Fruit fly (Drosophila melanogaster) whole organism, prepupa: ENCODE data around the gene ab.

Experiments
- CG6276 ChIP-seq: fragments of 200-800 bp; sonication (Bioruptor generic); optimal IDR thresholded peaks from 2 replicates; lab custom pipeline; 2017; ENCODE audit warnings: missing biosample characterization, mild to moderate bottlenecking, missing genetic modification characterization
- CG6792 ChIP-seq: fragments of 200-800 bp; sonication (Bioruptor generic); optimal IDR thresholded peaks from 3 replicates; lab custom pipeline; 2016; ENCODE audit warnings: missing biosample characterization, missing genetic modification characterization
- CG6808 ChIP-seq: fragments of 200-800 bp; sonication (Bioruptor generic); optimal IDR thresholded peaks from 3 replicates; lab custom pipeline; 2017; ENCODE audit warnings: missing biosample characterization, missing genetic modification characterization, mild to moderate bottlenecking, moderate library complexity, missing genetic modification reagents
- CG6854 ChIP-seq: fragments of 200-800 bp; sonication (Bioruptor generic); optimal IDR thresholded peaks from 2 replicates; lab custom pipeline; 2017; ENCODE audit warnings: missing biosample characterization, mild to moderate bottlenecking, missing genetic modification characterization
- CG7368 ChIP-seq: fragments of 200-800 bp; sonication (Bioruptor generic); optimal IDR thresholded peaks from 3 replicates; lab custom pipeline; 2016; ENCODE audit warnings: missing biosample characterization, missing genetic modification characterization
- Met ChIP-seq: fragments of 200-800 bp; sonication (Bioruptor generic); optimal IDR thresholded peaks from 3 replicates; lab custom pipeline; 2016; ENCODE audit warnings: missing biosample characterization, missing genetic modification characterization
- OdsH ChIP-seq: fragments of 200-800 bp; sonication (Bioruptor generic); optimal IDR thresholded peaks from 3 replicates; lab custom pipeline; 2016; ENCODE audit warnings: missing biosample characterization, missing genetic modification characterization
- topi ChIP-seq: fragments of 200-800 bp; sonication (Bioruptor generic); optimal IDR thresholded peaks from 3 replicates; lab custom pipeline; 2016; ENCODE audit warnings: missing biosample characterization, missing genetic modification characterization

DNA sequence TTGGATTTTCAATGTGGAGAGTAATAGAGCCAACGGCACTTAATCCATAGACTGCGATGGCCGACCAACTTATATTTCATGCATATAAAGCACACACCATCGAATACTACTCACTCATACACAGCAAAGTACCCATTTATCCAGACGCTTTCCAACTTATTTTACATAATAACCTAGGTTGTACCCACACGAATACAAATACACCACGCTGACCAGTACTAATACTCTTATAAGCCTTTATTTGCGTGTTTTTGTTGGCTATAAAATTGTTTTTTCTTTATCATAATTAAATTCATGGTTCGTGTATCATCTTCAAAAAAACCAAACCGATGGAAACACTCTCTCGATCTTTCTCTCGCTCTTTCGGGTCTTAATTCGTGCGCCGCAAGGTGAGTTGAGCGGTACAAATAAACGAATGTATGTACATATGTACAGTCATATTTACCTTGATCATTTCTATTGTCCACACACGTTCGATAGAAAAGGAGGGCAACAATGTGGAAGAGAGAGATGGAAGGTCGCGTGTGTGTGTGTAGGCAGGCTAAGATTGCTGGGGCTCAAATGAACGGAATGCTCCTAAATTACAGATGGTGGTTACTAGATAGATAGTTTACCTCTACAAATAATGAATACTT lies 3.8 kb upstream of the ab start:
- no peak for TF ChIP-seq CG6854 (GFP tag; lab: Kevin White, UChicago)
- no peak for TF ChIP-seq CG6792 (GFP tag; lab: Kevin White, UChicago)
- no peak for TF ChIP-seq CG6808 (GFP tag; lab: Kevin White, UChicago)
- no peak for TF ChIP-seq CG7368 (GFP tag; lab: Kevin White, UChicago)
- no peak for TF ChIP-seq Met (GFP tag; lab: Kevin White, UChicago)
- no peak for TF ChIP-seq OdsH (GFP tag; lab: Kevin White, UChicago)
- TF ChIP-seq CG6276 (GFP tag; lab: Kevin White, UChicago): no peak
- no peak for TF ChIP-seq topi
